Worm (Caenorhabditis elegans) whole organism, L3 larva: ENCODE measurements around the gene F44E7.5.

Experiments
- R02D3.7 ChIP-seq: fragments of 150-350 bp; optimal IDR thresholded peaks from 2 replicates; lab custom pipeline; 2014; ENCODE audit warnings: missing biosample characterization, missing genetic modification characterization
- ZK546.5 ChIP-seq: sonication (generic microtip); optimal IDR thresholded peaks from 2 replicates; lab custom pipeline; 2017; ENCODE audit warnings: missing biosample characterization, missing genetic modification characterization
- aly-2 ChIP-seq: fragments of 150-350 bp; optimal IDR thresholded peaks from 2 replicates; lab custom pipeline; 2014; ENCODE audit warnings: missing biosample characterization, missing genetic modification characterization
- ama-1 ChIP-seq: fragments of 150-350 bp; optimal IDR thresholded peaks from 2 replicates; lab custom pipeline; 2018
- ceh-16 ChIP-seq: sonication (generic microtip); optimal IDR thresholded peaks from 2 replicates; lab custom pipeline; 2017; ENCODE audit warnings: missing biosample characterization, missing genetic modification characterization
- ceh-28 ChIP-seq: fragments of 150-350 bp; optimal IDR thresholded peaks from 2 replicates; lab custom pipeline; 2014; ENCODE audit warnings: missing biosample characterization, missing genetic modification reagents, missing genetic modification characterization
- ceh-82 ChIP-seq: fragments of 150-350 bp; optimal IDR thresholded peaks from 2 replicates; lab custom pipeline; 2014; ENCODE audit warnings: missing biosample characterization, missing genetic modification characterization
- ceh-9 ChIP-seq: sonication (generic microtip); optimal IDR thresholded peaks from 2 replicates; lab custom pipeline; 2018; ENCODE audit warnings: missing biosample characterization, missing genetic modification characterization
- daf-12 ChIP-seq: fragments of 150-350 bp; optimal IDR thresholded peaks from 2 replicates; lab custom pipeline; 2014; ENCODE audit warnings: missing biosample characterization, missing genetic modification reagents, missing genetic modification characterization
- egl-27 ChIP-seq: sonication (generic microtip); optimal IDR thresholded peaks from 4 replicates; lab custom pipeline; 2017; ENCODE audit warnings: missing biosample characterization, missing genetic modification reagents, missing genetic modification characterization
- egl-5 ChIP-seq: fragments of 150-350 bp; optimal IDR thresholded peaks from 2 replicates; lab custom pipeline; 2017; ENCODE audit warnings: missing biosample characterization, missing genetic modification reagents, missing genetic modification characterization, inconsistent platforms
- elt-1 ChIP-seq: fragments of 150-350 bp; optimal IDR thresholded peaks from 2 replicates; lab custom pipeline; 2014; ENCODE audit warnings: missing biosample characterization, missing genetic modification characterization
- elt-2 ChIP-seq: sonication (generic microtip); optimal IDR thresholded peaks from 2 replicates; lab custom pipeline; 2016; ENCODE audit warnings: missing genetic modification reagents, mild to moderate bottlenecking, missing genetic modification characterization, missing compliant biosample characterization
- elt-3 ChIP-seq, 3 experiments: fragments of 150-350 bp in 1 of 3; sonication (generic microtip) in 2 of 3; optimal IDR thresholded peaks; 2 replicates in 2 of 3; 4 replicates in 1 of 3; lab custom pipeline; 2014 to 2017; ENCODE audit warnings: missing biosample characterization in 3 of 3, missing genetic modification characterization in 3 of 3
- eor-1 ChIP-seq, 2 experiments: fragments of 150-350 bp; optimal IDR thresholded peaks; 2 replicates each; lab custom pipeline; 2014 to 2018; ENCODE audit warnings: missing biosample characterization in 2 of 2, missing genetic modification characterization in 2 of 2
- fkh-10 ChIP-seq: sonication (generic microtip); optimal IDR thresholded peaks from 2 replicates; lab custom pipeline; 2017; ENCODE audit warnings: missing biosample characterization, missing genetic modification reagents, missing genetic modification characterization
- fkh-2 ChIP-seq: fragments of 150-350 bp; optimal IDR thresholded peaks from 2 replicates; lab custom pipeline; 2014; ENCODE audit warnings: missing biosample characterization, missing genetic modification reagents, missing genetic modification characterization
- fos-1 ChIP-seq: fragments of 150-350 bp; optimal IDR thresholded peaks from 2 replicates; lab custom pipeline; 2014; ENCODE audit warnings: missing biosample characterization, missing genetic modification characterization
- hmg-11 ChIP-seq: sonication (generic microtip); optimal IDR thresholded peaks from 2 replicates; lab custom pipeline; 2016; ENCODE audit warnings: missing genetic modification characterization, missing compliant biosample characterization
- jun-1 ChIP-seq: fragments of 150-350 bp; optimal IDR thresholded peaks from 2 replicates; lab custom pipeline; 2014; ENCODE audit warnings: missing biosample characterization, missing genetic modification reagents, missing genetic modification characterization
- lin-15B ChIP-seq: fragments of 150-350 bp; optimal IDR thresholded peaks from 2 replicates; lab custom pipeline; 2014; ENCODE audit warnings: missing biosample characterization, missing genetic modification characterization
- lin-39 ChIP-seq: fragments of 150-350 bp; optimal IDR thresholded peaks from 2 replicates; lab custom pipeline; 2018; ENCODE audit warnings: missing biosample characterization, missing genetic modification reagents, missing genetic modification characterization
- lsy-12 ChIP-seq: sonication (generic microtip); optimal IDR thresholded peaks from 2 replicates; lab custom pipeline; 2016; ENCODE audit warnings: mild to moderate bottlenecking, missing genetic modification characterization, missing compliant biosample characterization
- mdl-1 ChIP-seq: fragments of 150-350 bp; optimal IDR thresholded peaks from 2 replicates; lab custom pipeline; 2014; ENCODE audit warnings: missing biosample characterization, missing genetic modification characterization
- mml-1 ChIP-seq: fragments of 150-350 bp; sonication (generic microtip); optimal IDR thresholded peaks from 3 replicates; lab custom pipeline; 2014; ENCODE audit warnings: missing biosample characterization, missing genetic modification characterization
- nfya-1 ChIP-seq: sonication (generic microtip); optimal IDR thresholded peaks from 2 replicates; lab custom pipeline; 2017; ENCODE audit warnings: missing genetic modification characterization, mild to moderate bottlenecking, missing compliant biosample characterization, antibody characterized with exemption, moderate library complexity; ENCODE audit not compliant: insufficient read depth
- nhr-11 ChIP-seq: fragments of 150-350 bp; optimal IDR thresholded peaks from 2 replicates; lab custom pipeline; 2014; ENCODE audit warnings: missing biosample characterization, missing genetic modification characterization
- nhr-12 ChIP-seq: fragments of 150-350 bp; optimal IDR thresholded peaks from 2 replicates; lab custom pipeline; 2014; ENCODE audit warnings: missing biosample characterization, missing genetic modification characterization
- nhr-23 ChIP-seq: fragments of 150-350 bp; optimal IDR thresholded peaks from 2 replicates; lab custom pipeline; 2014; ENCODE audit warnings: missing biosample characterization, missing genetic modification reagents, missing genetic modification characterization
- nhr-237 ChIP-seq: fragments of 150-350 bp; optimal IDR thresholded peaks from 2 replicates; lab custom pipeline; 2014; ENCODE audit warnings: missing biosample characterization, missing genetic modification characterization
- nhr-25 ChIP-seq: sonication (generic microtip); optimal IDR thresholded peaks from 2 replicates; lab custom pipeline; 2017; ENCODE audit warnings: missing biosample characterization, missing genetic modification characterization
- nhr-28 ChIP-seq: fragments of 150-350 bp; optimal IDR thresholded peaks from 2 replicates; lab custom pipeline; 2014; ENCODE audit warnings: missing biosample characterization, missing genetic modification characterization
- nhr-43 ChIP-seq: sonication (generic microtip); optimal IDR thresholded peaks from 2 replicates; lab custom pipeline; 2016; ENCODE audit warnings: mild to moderate bottlenecking, missing genetic modification characterization, missing compliant biosample characterization; ENCODE audit not compliant: poor library complexity, severe bottlenecking
- nhr-67 ChIP-seq: fragments of 150-350 bp; optimal IDR thresholded peaks from 2 replicates; lab custom pipeline; 2014; ENCODE audit warnings: missing biosample characterization, missing genetic modification characterization
- nhr-76 ChIP-seq: fragments of 150-350 bp; sonication (generic microtip); optimal IDR thresholded peaks from 5 replicates; lab custom pipeline; 2014; ENCODE audit warnings: missing biosample characterization, missing genetic modification characterization
- nhr-77 ChIP-seq: fragments of 150-350 bp; optimal IDR thresholded peaks from 2 replicates; lab custom pipeline; 2014; ENCODE audit warnings: missing biosample characterization, missing genetic modification characterization
- pha-4 ChIP-seq: fragments of 150-350 bp; optimal IDR thresholded peaks from 2 replicates; lab custom pipeline; 2014; ENCODE audit warnings: missing biosample characterization, missing genetic modification reagents, missing genetic modification characterization
- pqm-1 ChIP-seq: fragments of 150-350 bp; optimal IDR thresholded peaks from 2 replicates; lab custom pipeline; 2017; ENCODE audit warnings: missing biosample characterization, missing genetic modification characterization, inconsistent platforms
- sea-2 ChIP-seq: fragments of 150-350 bp; sonication (generic microtip); optimal IDR thresholded peaks from 4 replicates; lab custom pipeline; 2014; ENCODE audit warnings: missing biosample characterization, missing genetic modification reagents, missing genetic modification characterization
- skn-1 ChIP-seq: fragments of 150-350 bp; optimal IDR thresholded peaks from 2 replicates; lab custom pipeline; 2014; ENCODE audit warnings: missing biosample characterization, missing genetic modification characterization
- snpc-4 ChIP-seq: fragments of 150-350 bp; optimal IDR thresholded peaks from 2 replicates; lab custom pipeline; 2014; ENCODE audit warnings: missing biosample characterization, missing genetic modification characterization
- tbx-2 ChIP-seq: sonication (generic microtip); optimal IDR thresholded peaks from 2 replicates; lab custom pipeline; 2016; ENCODE audit warnings: mild to moderate bottlenecking, missing genetic modification characterization, missing compliant biosample characterization
- unc-39 ChIP-seq: sonication (generic microtip); optimal IDR thresholded peaks from 4 replicates; lab custom pipeline; 2017; ENCODE audit warnings: missing biosample characterization, missing genetic modification characterization
- unc-62 ChIP-seq: fragments of 150-350 bp; sonication (generic microtip); optimal IDR thresholded peaks from 4 replicates; lab custom pipeline; 2014; ENCODE audit warnings: missing biosample characterization, missing genetic modification reagents, missing genetic modification characterization
- zag-1 ChIP-seq: fragments of 150-350 bp; optimal IDR thresholded peaks from 2 replicates; lab custom pipeline; 2014; ENCODE audit warnings: missing biosample characterization, missing genetic modification characterization
- ztf-11 ChIP-seq: fragments of 150-350 bp; optimal IDR thresholded peaks from 2 replicates; lab custom pipeline; 2014; ENCODE audit warnings: missing biosample characterization, missing genetic modification characterization
- ztf-4 ChIP-seq: fragments of 150-350 bp; optimal IDR thresholded peaks from 2 replicates; lab custom pipeline; 2014; ENCODE audit warnings: missing biosample characterization, missing genetic modification characterization

F44E7.5 gene

DNA sequence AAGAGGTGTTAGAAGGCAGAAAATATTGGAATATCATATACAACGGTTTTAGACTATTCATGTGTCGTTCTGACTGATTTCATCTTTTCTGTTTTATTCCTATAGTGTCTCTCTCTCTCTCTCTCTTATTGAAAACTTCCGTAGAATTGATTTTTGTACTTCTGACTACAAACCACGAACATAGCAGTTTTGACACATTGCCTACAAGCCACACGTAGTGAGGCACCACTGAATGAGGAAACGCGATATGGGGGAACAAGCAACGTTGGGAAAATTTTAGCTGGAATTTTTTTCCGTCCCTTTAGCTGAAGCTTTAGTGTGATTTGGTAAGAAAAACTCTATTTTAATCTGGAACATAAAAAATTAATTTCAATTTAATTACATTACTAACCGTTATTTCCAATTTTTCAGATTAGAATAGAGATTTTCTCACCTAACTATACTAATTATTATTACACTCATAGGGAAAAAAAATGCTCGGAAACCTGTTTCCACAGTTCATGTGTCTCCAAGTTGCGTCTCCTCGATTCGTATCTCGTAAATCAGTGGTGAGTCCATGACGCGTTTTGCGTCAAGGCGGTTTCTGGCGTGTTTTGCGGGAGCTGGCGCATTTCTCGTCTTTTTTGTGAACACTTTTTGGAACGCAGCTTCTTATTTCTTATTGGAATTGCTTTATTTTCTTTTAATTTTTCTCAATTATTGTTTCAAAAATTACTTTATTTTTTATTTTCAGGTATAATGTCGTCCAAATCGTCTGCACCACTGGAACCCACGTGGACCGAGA, 10.0 kb upstream of the F44E7.5 start, which contains the start of the genes nhr-142 and F44E7.9:
Gene nhr-142 (minus strand): TSS at position 57 of the 784 bp plus-strand sequence.
Gene F44E7.9 (plus strand): TSS at position 734 of the 784 bp plus-strand sequence.
- TF ChIP-seq zag-1 (tag; lab: Kevin White, UChicago), result no peak
- TF ChIP-seq lin-15B (tag; lab: Kevin White, UChicago), result peak; percentile 91
- TF ChIP-seq nfya-1 (tag; lab: Kevin White, UChicago), result peak; percentile 72
- TF ChIP-seq jun-1, result peak; percentile 35
- peak; percentile 78 for TF ChIP-seq nhr-43 (tag; lab: Kevin White, UChicago)
- TF ChIP-seq nhr-237 (tag; lab: Kevin White, UChicago), result no peak
- TF ChIP-seq skn-1, result peak; percentile 45
- peak; percentile 24 for TF ChIP-seq nhr-76
- no peak for TF ChIP-seq elt-1 (tag; lab: Kevin White, UChicago)
- peak; percentile 6 for TF ChIP-seq fkh-10 (GFP tag; lab: Kevin White, UChicago)
- peak; percentile 72 for TF ChIP-seq elt-2 (tag; lab: Kevin White, UChicago)
- peak; percentile 10 for TF ChIP-seq ceh-28 (tag; lab: Kevin White, UChicago)
- TF ChIP-seq ztf-4 (tag; lab: Kevin White, UChicago), result no peak
- TF ChIP-seq fkh-2, result no peak
- TF ChIP-seq ama-1, result no peak
- TF ChIP-seq snpc-4 (tag; lab: Kevin White, UChicago), result peak; percentile 72
- no peak for TF ChIP-seq fos-1 (tag; lab: Kevin White, UChicago)
- no peak for TF ChIP-seq eor-1 (tag; optimal IDR thresholded peaks at IDR 0.05; lab: Kevin White, UChicago)
- TF ChIP-seq nhr-67 (tag; lab: Kevin White, UChicago), result no peak
- no peak for TF ChIP-seq sea-2 (GFP tag; lab: Kevin White, UChicago)
- TF ChIP-seq nhr-25, result peak; percentile 63
- TF ChIP-seq nhr-77 (tag; lab: Kevin White, UChicago), result peak; percentile 41
- peak; percentile 62 for TF ChIP-seq pqm-1 (tag; lab: Kevin White, UChicago)
- peak; percentile 83 for TF ChIP-seq pha-4 (tag; lab: Kevin White, UChicago)
- peak; percentile 81 for TF ChIP-seq lsy-12 (tag; lab: Kevin White, UChicago)
- no peak for TF ChIP-seq daf-12 (tag; lab: Kevin White, UChicago)
- TF ChIP-seq lin-39 (tag; lab: Kevin White, UChicago), result peak; percentile 52
- no peak for TF ChIP-seq elt-3 (tag; optimal IDR thresholded peaks at IDR 0.05; lab: Kevin White, UChicago)
- no peak for TF ChIP-seq ceh-16
- no peak for TF ChIP-seq unc-39 (tag; lab: Kevin White, UChicago)
- TF ChIP-seq hmg-11 (tag; lab: Kevin White, UChicago), result peak; percentile 71
- TF ChIP-seq ztf-11 (tag; lab: Kevin White, UChicago), result no peak
- no peak for TF ChIP-seq nhr-28 (tag; lab: Kevin White, UChicago)
- TF ChIP-seq nhr-11 (tag; lab: Kevin White, UChicago), result peak; percentile 60
- no peak for TF ChIP-seq unc-62
- TF ChIP-seq aly-2 (tag; lab: Kevin White, UChicago), result no peak
- TF ChIP-seq egl-5 (tag; lab: Kevin White, UChicago), result peak; percentile 43
- TF ChIP-seq ZK546.5, result no peak
- peak; percentile 71 for TF ChIP-seq tbx-2 (tag; lab: Kevin White, UChicago)
- TF ChIP-seq R02D3.7 (tag; lab: Kevin White, UChicago), result peak; percentile 70
- TF ChIP-seq mdl-1, result no peak
- TF ChIP-seq ceh-9 (tag; lab: Kevin White, UChicago), result no peak
- no peak for TF ChIP-seq mml-1 (tag; lab: Kevin White, UChicago)
- no peak for TF ChIP-seq nhr-12 (tag; lab: Kevin White, UChicago)
- peak; percentile 59 for TF ChIP-seq ceh-82 (tag; lab: Kevin White, UChicago)
- peak; percentile 81 for TF ChIP-seq nhr-23 (tag; lab: Kevin White, UChicago)
- peak; percentile 25 for TF ChIP-seq egl-27 (tag; lab: Kevin White, UChicago)
